Worm (Caenorhabditis elegans) whole organism, L4/young adult: ENCODE results near the gene twk-3.

Experiments used
- W03F9.2 ChIP-seq: fragments of 150-350 bp; optimal IDR thresholded peaks from 2 replicates; lab custom pipeline; 2014; ENCODE audit warnings: missing biosample characterization, missing genetic modification characterization
- dao-5 ChIP-seq: sonication (generic microtip); optimal IDR thresholded peaks from 2 replicates; lab custom pipeline; 2016; ENCODE audit warnings: missing genotype, missing genetic modification characterization, moderate library complexity, missing compliant biosample characterization
- him-1 ChIP-seq: sonication (generic microtip); optimal IDR thresholded peaks from 2 replicates; lab custom pipeline; 2016; ENCODE audit warnings: missing genotype, missing genetic modification reagents, missing genetic modification characterization, missing compliant biosample characterization

ce11 chrII:8214367-8214766 is 1.8 kb upstream of the twk-3 start, which contains the start of gene M110.10:
- no peak for TF ChIP-seq W03F9.2 (tag; lab: Kevin White, UChicago)
- no peak for TF ChIP-seq dao-5
- no peak for TF ChIP-seq him-1 (tag; lab: Kevin White, UChicago)
